Worm (Caenorhabditis elegans): ENCODE measurements around the gene C45G9.8.

- TF ChIP-seq nhr-237 (tag; optimal IDR thresholded peaks at IDR 0.05), result no peak
- no peak for TF ChIP-seq ceh-82 (tag; optimal IDR thresholded peaks at IDR 0.05)
- no peak for TF ChIP-seq fos-1 (tag; optimal IDR thresholded peaks at IDR 0.05)
These were observed 41.1 kb upstream of the C45G9.8 start, which contains the start of gene F54D8.10 for ce11 chrIII:5094506-5094905.

Measured in whole organism, L1 larva.